Fruit fly (Drosophila melanogaster) whole organism, embryonic: ENCODE measurements around the gene Spn28Db.
A peak's percentile ranks its signal among the peaks of the same experiment; 100 is the strongest.

Experiments used
- ATbp ChIP-seq: fragments of 200-800 bp; sonication (Bioruptor generic); optimal IDR thresholded peaks from 2 replicates; lab custom pipeline; 2017; ENCODE audit warnings: missing biosample characterization, mild to moderate bottlenecking, missing genetic modification characterization, missing genetic modification reagents
- Aef1 ChIP-seq: fragments of 200-800 bp; sonication (Bioruptor generic); IDR thresholded peaks from 3 replicates; pipeline ENCODE4 v1.3.6; 2022; ENCODE audit warnings: missing biosample characterization, missing genetic modification characterization
- Antp ChIP-seq: fragments of 200-800 bp; sonication (Bioruptor generic); optimal IDR thresholded peaks from 3 replicates; lab custom pipeline; 2016; ENCODE audit warnings: missing biosample characterization, missing genetic modification characterization
- Awh ChIP-seq: fragments of 200-800 bp; sonication (Bioruptor generic); IDR thresholded peaks from 2 replicates; pipeline ENCODE4, ENCODE4 v1.3.6; 2022; ENCODE audit warnings: missing biosample characterization, missing genetic modification characterization
- CG10979 ChIP-seq: fragments of 200-800 bp; sonication (Bioruptor generic); optimal IDR thresholded peaks from 2 replicates; lab custom pipeline; 2018; ENCODE audit warnings: missing biosample characterization, mild to moderate bottlenecking, missing genetic modification characterization, moderate library complexity
- CG12391 ChIP-seq: fragments of 200-800 bp; sonication (Bioruptor generic); optimal IDR thresholded peaks from 3 replicates; lab custom pipeline; 2018; ENCODE audit warnings: missing biosample characterization, mild to moderate bottlenecking, missing genetic modification characterization, moderate library complexity
- CG12942 ChIP-seq: fragments of 200-800 bp; sonication (Bioruptor generic); optimal IDR thresholded peaks from 3 replicates; lab custom pipeline; 2016; ENCODE audit warnings: missing biosample characterization, missing genetic modification characterization
- CG17385 ChIP-seq: fragments of 200-800 bp; sonication (Bioruptor generic); optimal IDR thresholded peaks from 3 replicates; lab custom pipeline; 2018; ENCODE audit warnings: missing biosample characterization, mild to moderate bottlenecking, missing genetic modification characterization
- CG17568 ChIP-seq: fragments of 200-800 bp; sonication (Bioruptor generic); optimal IDR thresholded peaks from 2 replicates; lab custom pipeline; 2018; ENCODE audit warnings: missing biosample characterization, mild to moderate bottlenecking, missing genetic modification characterization, moderate library complexity
- CG18619 ChIP-seq: fragments of 200-800 bp; sonication (Bioruptor generic); optimal IDR thresholded peaks from 3 replicates; lab custom pipeline; 2017; ENCODE audit warnings: missing biosample characterization, mild to moderate bottlenecking, missing genetic modification characterization
- CG2875 ChIP-seq: fragments of 200-800 bp; sonication (Bioruptor generic); optimal IDR thresholded peaks from 2 replicates; lab custom pipeline; 2017; ENCODE audit warnings: missing biosample characterization, mild to moderate bottlenecking, missing genetic modification characterization, missing genetic modification reagents
- CG2889 ChIP-seq: fragments of 200-800 bp; sonication (Bioruptor generic); IDR thresholded peaks from 3 replicates; pipeline ENCODE4 v1.3.6; 2022; ENCODE audit warnings: missing biosample characterization, missing genetic modification characterization
- CG30431 ChIP-seq: fragments of 200-800 bp; sonication (Bioruptor generic); optimal IDR thresholded peaks from 2 replicates; lab custom pipeline; 2017; ENCODE audit warnings: missing biosample characterization, missing genetic modification characterization
- CG34224 ChIP-seq: fragments of 200-800 bp; sonication (Bioruptor generic); IDR thresholded peaks from 3 replicates; pipeline ENCODE4 v1.3.6; 2022; ENCODE audit warnings: missing biosample characterization, missing genetic modification characterization; ENCODE audit not compliant: partially characterized antibody
- CG4424 ChIP-seq: fragments of 200-800 bp; sonication (Bioruptor generic); optimal IDR thresholded peaks from 3 replicates; lab custom pipeline; 2016; ENCODE audit warnings: missing biosample characterization, missing genetic modification characterization
- CG4707 ChIP-seq: fragments of 200-800 bp; sonication (Bioruptor generic); optimal IDR thresholded peaks from 2 replicates; lab custom pipeline; 2018; ENCODE audit warnings: missing biosample characterization, mild to moderate bottlenecking, missing genetic modification characterization, moderate library complexity
- CG5245 ChIP-seq: fragments of 200-800 bp; sonication (Bioruptor generic); optimal IDR thresholded peaks from 3 replicates; lab custom pipeline; 2016; ENCODE audit warnings: missing biosample characterization, missing genetic modification characterization
- CG6654 ChIP-seq: fragments of 200-800 bp; sonication (Bioruptor generic); optimal IDR thresholded peaks from 2 replicates; lab custom pipeline; 2017; ENCODE audit warnings: missing biosample characterization, mild to moderate bottlenecking, missing genetic modification characterization
- CG6813 ChIP-seq: fragments of 200-800 bp; sonication (Bioruptor generic); optimal IDR thresholded peaks from 2 replicates; lab custom pipeline; 2017; ENCODE audit warnings: missing biosample characterization, missing genetic modification characterization, mild to moderate bottlenecking, moderate library complexity, missing genetic modification reagents
- CG6854 ChIP-seq: fragments of 200-800 bp; sonication (Bioruptor generic); optimal IDR thresholded peaks from 3 replicates; lab custom pipeline; 2017; ENCODE audit warnings: missing biosample characterization, mild to moderate bottlenecking, missing genetic modification characterization
- CG8281 ChIP-seq: fragments of 200-800 bp; sonication (Bioruptor generic); optimal IDR thresholded peaks from 2 replicates; lab custom pipeline; 2018; ENCODE audit warnings: missing biosample characterization, mild to moderate bottlenecking, missing genetic modification characterization, moderate library complexity
- CG8765 ChIP-seq: fragments of 200-800 bp; sonication (Bioruptor generic); IDR thresholded peaks from 2 replicates; pipeline ENCODE4 v1.3.6; 2022; ENCODE audit warnings: missing biosample characterization, missing genetic modification characterization
- Dip2 ChIP-seq: fragments of 200-800 bp; sonication (Bioruptor generic); IDR thresholded peaks from 2 replicates; pipeline ENCODE4 v1.3.6; 2022; ENCODE audit warnings: missing biosample characterization, missing genetic modification characterization
- Doc2 ChIP-seq: fragments of 200-800 bp; sonication (Bioruptor generic); IDR thresholded peaks from 2 replicates; pipeline ENCODE4 v1.3.6; 2022; ENCODE audit warnings: missing biosample characterization, missing genetic modification characterization
- Dref ChIP-seq: fragments of 200-800 bp; sonication (Bioruptor generic); IDR thresholded peaks from 2 replicates; pipeline ENCODE4 v1.3.6; 2022; ENCODE audit warnings: missing biosample characterization, missing genetic modification characterization
- E2f2 ChIP-seq: fragments of 200-800 bp; sonication (Bioruptor generic); IDR thresholded peaks from 2 replicates; pipeline ENCODE4 v1.3.6; 2022; ENCODE audit warnings: missing biosample characterization, missing genetic modification characterization
- Mad ChIP-seq: fragments of 200-800 bp; sonication (Bioruptor generic); optimal IDR thresholded peaks from 2 replicates; lab custom pipeline; 2016; ENCODE audit warnings: missing biosample characterization, missing genetic modification characterization
- PHDP ChIP-seq: fragments of 200-800 bp; sonication (Bioruptor generic); optimal IDR thresholded peaks from 3 replicates; lab custom pipeline; 2018; ENCODE audit warnings: missing biosample characterization, mild to moderate bottlenecking, missing genetic modification characterization, moderate library complexity
- Ravus ChIP-seq: fragments of 200-800 bp; sonication (Bioruptor generic); IDR thresholded peaks from 2 replicates; pipeline ENCODE4 v1.3.6; 2022; ENCODE audit warnings: missing biosample characterization, missing genetic modification characterization
- Scr ChIP-seq: fragments of 200-800 bp; sonication (Bioruptor generic); IDR thresholded peaks from 2 replicates; pipeline ENCODE4 v1.3.6; 2022; ENCODE audit warnings: missing biosample characterization, missing genetic modification characterization; ENCODE audit not compliant: partially characterized antibody
- Sox102F ChIP-seq: fragments of 200-800 bp; sonication (Bioruptor generic); optimal IDR thresholded peaks from 2 replicates; lab custom pipeline; 2018; ENCODE audit warnings: missing biosample characterization, mild to moderate bottlenecking, missing genetic modification characterization, moderate library complexity
- abd-A ChIP-seq: fragments of 200-800 bp; sonication (Bioruptor generic); optimal IDR thresholded peaks from 3 replicates; lab custom pipeline; 2019; ENCODE audit warnings: missing biosample characterization, mild to moderate bottlenecking, missing genetic modification characterization, moderate library complexity
- aop ChIP-seq: fragments of 200-800 bp; sonication (Bioruptor generic); IDR thresholded peaks from 2 replicates; pipeline ENCODE4 v1.3.6; 2022; ENCODE audit warnings: missing biosample characterization, missing genetic modification characterization
- bab2 ChIP-seq: fragments of 200-800 bp; sonication (Bioruptor generic); optimal IDR thresholded peaks from 2 replicates; lab custom pipeline; 2016; ENCODE audit warnings: missing biosample characterization, missing genetic modification characterization
- bcd ChIP-seq: fragments of 200-800 bp; sonication (Bioruptor generic); optimal IDR thresholded peaks from 2 replicates; lab custom pipeline; 2017; ENCODE audit warnings: missing biosample characterization, mild to moderate bottlenecking, missing genetic modification characterization
- bsh ChIP-seq, 2 experiments: fragments of 200-800 bp; sonication (Bioruptor generic); optimal IDR thresholded peaks; 2 replicates each; lab custom pipeline; 2017 to 2018; ENCODE audit warnings: mild to moderate bottlenecking in 2 of 2, missing biosample characterization in 2 of 2, missing genetic modification characterization in 2 of 2, moderate library complexity in 1 of 2
- disco-r ChIP-seq: fragments of 200-800 bp; sonication (Bioruptor generic); optimal IDR thresholded peaks from 2 replicates; lab custom pipeline; 2016; ENCODE audit warnings: missing biosample characterization, missing genetic modification characterization
- dmrt99B ChIP-seq: fragments of 200-800 bp; sonication (Bioruptor generic); optimal IDR thresholded peaks from 2 replicates; lab custom pipeline; 2018; ENCODE audit warnings: missing biosample characterization, mild to moderate bottlenecking, missing genetic modification characterization, moderate library complexity
- fd64A ChIP-seq: fragments of 200-800 bp; sonication (Bioruptor generic); optimal IDR thresholded peaks from 3 replicates; lab custom pipeline; 2018; ENCODE audit warnings: missing biosample characterization, mild to moderate bottlenecking, missing genetic modification characterization
- gcm ChIP-seq: fragments of 200-800 bp; sonication (Bioruptor generic); optimal IDR thresholded peaks from 2 replicates; lab custom pipeline; 2019; ENCODE audit warnings: missing biosample characterization, mild to moderate bottlenecking, missing genetic modification characterization, moderate library complexity
- ken ChIP-seq: fragments of 200-800 bp; sonication (Bioruptor generic); IDR thresholded peaks from 3 replicates; pipeline ENCODE4 v1.3.6; 2022; ENCODE audit warnings: missing biosample characterization, missing genetic modification characterization
- lov ChIP-seq, 2 experiments: fragments of 200-800 bp in 1 of 2; fragments of >200 bp in 1 of 2; sonication (Bioruptor generic) in 1 of 2; IDR thresholded peaks in 1 of 2; optimal IDR thresholded peaks in 1 of 2; 2 replicates in 1 of 2; 3 replicates in 1 of 2; pipeline versions ENCODE4 v1.3.6 to Lab custom; 2017 to 2022; ENCODE audit warnings: missing biosample characterization in 1 of 2, missing genetic modification characterization in 1 of 2
- nmo ChIP-seq: fragments of 200-800 bp; sonication (Bioruptor generic); optimal IDR thresholded peaks from 2 replicates; lab custom pipeline; 2018; ENCODE audit warnings: missing biosample characterization, mild to moderate bottlenecking, missing genetic modification characterization, moderate library complexity
- nom ChIP-seq: fragments of 200-800 bp; sonication (Bioruptor generic); optimal IDR thresholded peaks from 2 replicates; lab custom pipeline; 2017; ENCODE audit warnings: missing biosample characterization, missing genetic modification characterization, mild to moderate bottlenecking, moderate library complexity, missing genetic modification reagents
- pb ChIP-seq: fragments of 200-800 bp; sonication (Bioruptor generic); optimal IDR thresholded peaks from 3 replicates; lab custom pipeline; 2016; ENCODE audit warnings: missing biosample characterization, missing genetic modification characterization
- sim ChIP-seq: fragments of 200-800 bp; sonication (Bioruptor generic); IDR thresholded peaks from 2 replicates; pipeline ENCODE4 v1.3.6; 2022; ENCODE audit warnings: missing biosample characterization, missing genetic modification characterization
- so ChIP-seq: fragments of 200-800 bp; sonication (Bioruptor generic); IDR thresholded peaks from 3 replicates; pipeline ENCODE4 v1.3.6; 2022; ENCODE audit warnings: missing biosample characterization, missing genetic modification characterization
- tgo ChIP-seq: fragments of 200-800 bp; sonication (Bioruptor generic); IDR thresholded peaks from 3 replicates; pipeline ENCODE4 v1.3.6; 2022; ENCODE audit warnings: missing biosample characterization, missing genetic modification characterization
- tx ChIP-seq: fragments of 200-800 bp; sonication (Bioruptor generic); optimal IDR thresholded peaks from 2 replicates; lab custom pipeline; 2016; ENCODE audit warnings: missing biosample characterization, missing genetic modification characterization

Gene Spn28Db

DNA sequence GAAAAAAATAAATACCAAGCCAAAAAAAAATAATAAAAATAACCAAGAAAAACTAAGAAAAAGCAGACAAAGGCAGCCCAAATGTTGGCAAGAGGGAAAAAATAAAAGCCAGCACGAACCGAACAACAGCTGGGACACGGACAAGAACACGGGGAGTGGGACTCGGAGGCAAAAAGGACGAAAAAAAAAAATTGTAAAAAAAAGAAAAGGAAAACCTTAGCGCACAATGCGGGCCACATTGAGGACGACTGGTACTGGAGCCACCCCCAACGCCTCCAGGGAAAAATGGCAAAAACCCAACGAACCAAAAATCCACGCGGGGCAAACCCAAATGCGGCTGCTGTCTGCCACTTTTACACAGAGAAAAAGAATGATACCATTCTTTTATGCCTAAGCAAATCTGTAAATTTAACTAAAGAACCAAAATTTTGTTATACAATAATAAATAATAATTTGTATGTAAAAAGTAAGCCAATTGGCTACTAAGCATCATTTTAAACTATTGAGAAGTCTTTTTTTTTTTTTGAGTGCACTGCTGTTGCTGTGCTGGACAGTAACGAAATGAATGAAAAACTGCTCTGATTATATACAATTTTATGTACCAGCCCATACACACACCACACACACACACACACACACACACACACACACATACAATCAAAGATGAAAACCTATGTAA, 41.7 kb upstream of the Spn28Db start (continued):
- TF ChIP-seq Dip2 (GFP tag; lab: Robert Waterston, UW) (no peak), CG17568 (GFP tag; lab: Kevin White, UChicago) (peak; percentile 34), nom (peak; percentile 69), nmo (GFP tag; lab: Kevin White, UChicago) (peak; percentile 75), abd-A (tag; lab: Kevin White, UChicago) (peak; percentile 75), E2f2 (GFP tag; lab: Robert Waterston, UW) (peak; percentile 33; the same call in 1 of the 2 replicates), Dref (GFP tag; lab: Robert Waterston, UW) (no peak), CG6854 (GFP tag; lab: Kevin White, UChicago) (peak; percentile 52), CG30431 (GFP tag; lab: Kevin White, UChicago) (no peak), tx (GFP tag; lab: Kevin White, UChicago) (no peak), CG2875 (GFP tag; lab: Kevin White, UChicago) (no peak), so (peak; percentile 71; the same call in 1 of the 3 replicates), CG18619 (peak; percentile 61), bcd (GFP tag; lab: Kevin White, UChicago) (peak; percentile 83), dmrt99B (tag; lab: Kevin White, UChicago) (peak; percentile 79), CG8765 (GFP tag; lab: Robert Waterston, UW) (peak; percentile 52; the same call in 1 of the 2 replicates), pb (GFP tag; lab: Kevin White, UChicago) (no peak), sim (no peak), PHDP (tag; lab: Kevin White, UChicago) (peak; percentile 68), Sox102F (GFP tag; lab: Kevin White, UChicago) (peak; percentile 59), CG12391 (tag; lab: Kevin White, UChicago) (peak; percentile 54), CG4424 (peak; percentile 62), Scr (no peak), CG17385 (GFP tag; lab: Kevin White, UChicago) (peak; percentile 51), CG2889 (GFP tag; lab: Robert Waterston, UW) (no peak), Antp (no peak), CG6654 (no peak), lov (optimal IDR thresholded peaks at IDR 0.05; lab: Kevin White, UChicago) (no peak), lov (GFP tag; IDR thresholded peaks at IDR 0.05; lab: Robert Waterston, UW) (no peak), fd64A (GFP tag; lab: Kevin White, UChicago) (no peak), Aef1 (peak; percentile 84), tgo (GFP tag; lab: Robert Waterston, UW) (peak; percentile 79), Doc2 (GFP tag; lab: Robert Waterston, UW) (no peak), CG34224 (no peak), gcm (no peak), Ravus (peak; percentile 67), ken (0 out of 3 replicates have a peak, but pooled peaks have one; percentile 34), CG10979 (tag; lab: Kevin White, UChicago) (peak; percentile 42), CG4707 (GFP tag; lab: Kevin White, UChicago) (no peak), CG8281 (tag; lab: Kevin White, UChicago) (peak; percentile 65), bab2 (no peak), bsh (GFP tag; optimal IDR thresholded peaks at IDR 0.05; lab: Kevin White, UChicago) (peak in 1 of 2 experiments; percentile 48), ATbp (GFP tag; lab: Kevin White, UChicago) (peak; percentile 41), CG5245 (GFP tag; lab: Kevin White, UChicago) (peak; percentile 35), aop (GFP tag; lab: Robert Waterston, UW) (no peak), CG6813 (GFP tag; lab: Kevin White, UChicago) (peak; percentile 77), Awh (peak; percentile 75; the same call in 1 of the 2 replicates), Mad (GFP tag; lab: Kevin White, UChicago) (peak; percentile 9), CG12942 (no peak), disco-r (GFP tag; lab: Kevin White, UChicago) (no peak)
